Worm (Caenorhabditis elegans): ENCODE data around the gene clec-27.

The clec-27 gene

ce11 chrV:16884744-16885143 is 30.3 kb downstream of the clec-27 start, which contains the start of gene F09C6.13:
Gene F09C6.13, plus strand, starts transcription at chrV:16885044.
- TF ChIP-seq mls-2 (tag; optimal IDR thresholded peaks at IDR 0.05), result no peak

ce11 chrV:16888788-16889325 is 34.4 kb downstream of the clec-27 start, which contains the start of the genes ifas-2 and fbxa-44:
Gene ifas-2, minus strand, starts transcription at chrV:16888888.
Gene fbxa-44, plus strand, starts transcription at chrV:16889275.
- TF ChIP-seq nhr-2 (tag; optimal IDR thresholded peaks at IDR 0.05) (no peak), pha-4 (tag; optimal IDR thresholded peaks at IDR 0.05) (no peak), nhr-12 (tag; optimal IDR thresholded peaks at IDR 0.05) (no peak), ceh-39 (tag; optimal IDR thresholded peaks at IDR 0.05) (no peak), bed-3 (GFP tag; optimal IDR thresholded peaks at IDR 0.05) (no peak), ceh-83 (GFP tag; optimal IDR thresholded peaks at IDR 0.05) (no peak), snpc-4 (tag; optimal IDR thresholded peaks at IDR 0.05) (no peak), nhr-237 (tag; optimal IDR thresholded peaks at IDR 0.05) (no peak), ces-1 (GFP tag; optimal IDR thresholded peaks at IDR 0.05) (no peak)

- TF ChIP-seq tbx-8 (GFP tag; optimal IDR thresholded peaks at IDR 0.05), result no peak
Measured at ce11 chrV:16893440-16893839, 39.0 kb downstream of the clec-27 start, which contains the start of gene F09C6.15. Gene F09C6.15, plus strand, starts transcription at chrV:16893740.

- TF ChIP-seq elt-3 (tag; optimal IDR thresholded peaks at IDR 0.05) (no peak), lsy-2 (tag; optimal IDR thresholded peaks at IDR 0.05) (no peak), tbx-8 (GFP tag; optimal IDR thresholded peaks at IDR 0.05) (no peak), cnd-1 (tag; optimal IDR thresholded peaks at IDR 0.05) (no peak), unc-120 (tag; optimal IDR thresholded peaks at IDR 0.05; ENCODE audit: poor library complexity, severe bottlenecking) (no peak), unc-62 (GFP tag; optimal IDR thresholded peaks at IDR 0.05) (no peak), ceh-83 (GFP tag; optimal IDR thresholded peaks at IDR 0.05) (no peak), nhr-28 (tag; optimal IDR thresholded peaks at IDR 0.05) (no peak), unc-39 (tag; optimal IDR thresholded peaks at IDR 0.05) (no peak), nhr-76 (tag; optimal IDR thresholded peaks at IDR 0.05) (no peak), ham-2 (GFP tag; optimal IDR thresholded peaks at IDR 0.05) (no peak), ceh-39 (tag; optimal IDR thresholded peaks at IDR 0.05) (no peak), bed-3 (GFP tag; optimal IDR thresholded peaks at IDR 0.05) (no peak)
Measured at ce11 chrV:16899355-16899754, 44.9 kb downstream of the clec-27 start, which contains the start of gene fbxa-45. Gene fbxa-45, minus strand, starts transcription at chrV:16899455.

- no peak for TF ChIP-seq pha-4 (tag; optimal IDR thresholded peaks at IDR 0.05)
Measured at ce11 chrV:16902726-16903125, 48.3 kb downstream of the clec-27 start, which contains the start of gene srd-68. Gene srd-68, minus strand, starts transcription at chrV:16902826.

ce11 chrV:16904612-16905011 is 50.2 kb downstream of the clec-27 start, which contains the start of gene nhr-262:
Gene nhr-262, plus strand, starts transcription at chrV:16904912.
- TF ChIP-seq nhr-2 (tag; optimal IDR thresholded peaks at IDR 0.05) (no peak), bed-3 (GFP tag; optimal IDR thresholded peaks at IDR 0.05) (no peak), drap-1 (GFP tag; optimal IDR thresholded peaks at IDR 0.05) (no peak), nhr-76 (tag; optimal IDR thresholded peaks at IDR 0.05) (no peak), pha-4 (tag; optimal IDR thresholded peaks at IDR 0.05) (no peak), lsy-2 (tag; optimal IDR thresholded peaks at IDR 0.05) (no peak), blmp-1 (tag; optimal IDR thresholded peaks at IDR 0.05) (no peak)

Data from whole organism, mixed stage, embryonic.